Fruit fly (Drosophila melanogaster) whole organism, adult: Measurements from ENCODE around the gene noc.

ENCODE experiments used
- CG11617 ChIP-seq: fragments of 200-800 bp; sonication (Bioruptor generic); optimal IDR thresholded peaks from 2 replicates; lab custom pipeline; 2017; ENCODE audit warnings: mild to moderate bottlenecking, missing biosample characterization, missing genetic modification reagents, missing genetic modification characterization
- CG12768 ChIP-seq: fragments of 200-800 bp; sonication (Bioruptor generic); optimal IDR thresholded peaks from 2 replicates; lab custom pipeline; 2017; ENCODE audit warnings: missing biosample characterization, missing genetic modification characterization, mild to moderate bottlenecking, moderate library complexity, missing genetic modification reagents
- CG14711 ChIP-seq: fragments of 200-800 bp; sonication (Bioruptor generic); optimal IDR thresholded peaks from 2 replicates; lab custom pipeline; 2018; ENCODE audit warnings: missing biosample characterization, mild to moderate bottlenecking, missing genetic modification characterization, moderate library complexity
- CG5204 ChIP-seq: fragments of 200-800 bp; sonication (Bioruptor generic); optimal IDR thresholded peaks from 2 replicates; lab custom pipeline; 2016; ENCODE audit warnings: missing biosample characterization, missing genetic modification characterization
- CG7045 ChIP-seq: fragments of 200-800 bp; sonication (Bioruptor generic); optimal IDR thresholded peaks from 2 replicates; lab custom pipeline; 2017; ENCODE audit warnings: missing biosample characterization, mild to moderate bottlenecking, missing genetic modification characterization
- CG7101 ChIP-seq: fragments of 200-800 bp; sonication (Bioruptor generic); optimal IDR thresholded peaks from 2 replicates; lab custom pipeline; 2018; ENCODE audit warnings: missing biosample characterization, mild to moderate bottlenecking, missing genetic modification characterization, moderate library complexity
- Clk ChIP-seq: fragments of 200-800 bp; sonication (Bioruptor generic); optimal IDR thresholded peaks from 2 replicates; lab custom pipeline; 2017; ENCODE audit warnings: missing biosample characterization, missing genetic modification characterization
- Crg-1 ChIP-seq: fragments of 200-800 bp; sonication (Bioruptor generic); optimal IDR thresholded peaks from 2 replicates; lab custom pipeline; 2016; ENCODE audit warnings: missing biosample characterization, missing genetic modification characterization
- bab1 ChIP-seq: fragments of 200-800 bp; sonication (Bioruptor generic); optimal IDR thresholded peaks from 3 replicates; lab custom pipeline; 2019; ENCODE audit warnings: missing biosample characterization, mild to moderate bottlenecking, missing genetic modification characterization, moderate library complexity
- cic ChIP-seq: fragments of 200-800 bp; sonication (Bioruptor generic); optimal IDR thresholded peaks from 2 replicates; lab custom pipeline; 2017; ENCODE audit warnings: missing biosample characterization, mild to moderate bottlenecking, missing genetic modification characterization, moderate library complexity
- cnc ChIP-seq, 2 experiments: fragments of >200 bp; optimal IDR thresholded peaks; 2 replicates each; lab custom pipeline; 2017
- kay ChIP-seq: fragments of 200-800 bp; sonication (Bioruptor generic); peaks from one replicate; lab custom pipeline; 2016; ENCODE audit warnings: missing biosample characterization, missing genetic modification characterization, borderline replicate concordance
- pad ChIP-seq: fragments of 200-800 bp; sonication (Bioruptor generic); optimal IDR thresholded peaks from 3 replicates; lab custom pipeline; 2017; ENCODE audit warnings: missing biosample characterization, missing genetic modification characterization, mild to moderate bottlenecking, moderate library complexity, missing genetic modification reagents

- TF ChIP-seq kay (GFP tag; lab: Kevin White, UChicago) (no peak), CG12768 (peak; percentile 21), CG7045 (GFP tag; lab: Kevin White, UChicago) (peak; percentile 12), Clk (GFP tag; lab: Kevin White, UChicago) (peak; percentile 26), bab1 (GFP tag; lab: Kevin White, UChicago) (peak; percentile 2), cnc (optimal IDR thresholded peaks at IDR 0.05; lab: Kevin White, UChicago) (no peak), cic (GFP tag; lab: Kevin White, UChicago) (no peak), Crg-1 (peak; percentile 7), CG11617 (GFP tag; lab: Kevin White, UChicago) (peak; percentile 22), CG5204 (GFP tag; lab: Kevin White, UChicago) (no peak), CG14711 (tag; lab: Kevin White, UChicago) (peak; percentile 3), pad (peak; percentile 33), CG7101 (tag; lab: Kevin White, UChicago) (peak; percentile 53)
Observed at dm6 chr2L:14490097-14491070, at the start of gene noc.
